Worm (Caenorhabditis elegans): ENCODE results near the gene C14A4.13.

The C14A4.13 gene

DNA sequence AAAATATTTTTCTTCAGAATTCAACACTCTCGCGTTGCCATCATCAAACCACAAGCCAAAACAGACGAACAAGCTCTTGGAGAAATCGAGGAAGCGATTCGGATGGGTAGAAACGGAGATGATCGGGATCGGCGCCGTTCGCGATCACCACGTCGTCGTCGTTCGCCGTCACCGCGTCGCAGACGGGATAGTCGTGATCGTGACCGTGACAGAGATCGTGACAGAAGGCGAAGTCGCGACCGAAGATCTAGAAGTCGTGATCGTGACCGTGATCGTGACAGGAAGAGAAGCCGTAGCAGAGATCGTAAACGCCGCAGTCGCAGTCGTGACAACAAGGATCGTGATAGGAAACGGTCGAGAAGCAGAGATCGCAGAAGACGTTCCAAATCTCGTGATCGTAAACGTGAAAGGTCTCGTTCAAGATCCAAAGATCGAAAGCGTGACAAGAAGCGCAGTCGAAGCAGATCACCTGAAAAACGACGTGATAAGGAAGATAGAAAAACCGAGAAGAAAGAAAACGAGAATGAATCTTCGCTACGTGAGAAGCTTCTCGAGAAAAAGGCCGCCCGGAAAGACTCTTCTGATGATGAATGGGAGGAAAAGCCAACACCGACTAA, 43.3 kb downstream of the C14A4.13 start:
- no peak for TF ChIP-seq tra-4 (tag; optimal IDR thresholded peaks at IDR 0.05)
- TF ChIP-seq hmbx-1 (tag; optimal IDR thresholded peaks at IDR 0.05), result no peak
- TF ChIP-seq F13C5.2 (tag; optimal IDR thresholded peaks at IDR 0.05), result no peak
- TF ChIP-seq B0310.2 (tag; optimal IDR thresholded peaks at IDR 0.05), result no peak
- TF ChIP-seq ceh-36 (tag; optimal IDR thresholded peaks at IDR 0.05), result no peak
- TF ChIP-seq sea-1 (GFP tag; conservative IDR thresholded peaks at IDR 0.05), result no peak
- TF ChIP-seq ets-7 (tag; optimal IDR thresholded peaks at IDR 0.05), result no peak
- TF ChIP-seq flt-1 (GFP tag; IDR thresholded peaks at IDR 0.05), result no peak
- TF ChIP-seq hmg-4 (GFP tag; optimal IDR thresholded peaks at IDR 0.05), result no peak
- no peak for TF ChIP-seq aly-1 (tag; optimal IDR thresholded peaks at IDR 0.05)
- no peak for TF ChIP-seq hnd-1 (tag; optimal IDR thresholded peaks at IDR 0.05)
- TF ChIP-seq tbx-11 (GFP tag; IDR thresholded peaks at IDR 0.05), result no peak
- no peak for TF ChIP-seq scrt-1 (GFP tag; IDR thresholded peaks at IDR 0.05)
- TF ChIP-seq pes-1 (GFP tag; IDR thresholded peaks at IDR 0.05), result no peak
- no peak for TF ChIP-seq tbx-37 (GFP tag; conservative IDR thresholded peaks at IDR 0.05)
- TF ChIP-seq ama-1 (optimal IDR thresholded peaks at IDR 0.05), result no peak
- no peak for TF ChIP-seq ceh-13 (GFP tag; optimal IDR thresholded peaks at IDR 0.05)

DNA sequence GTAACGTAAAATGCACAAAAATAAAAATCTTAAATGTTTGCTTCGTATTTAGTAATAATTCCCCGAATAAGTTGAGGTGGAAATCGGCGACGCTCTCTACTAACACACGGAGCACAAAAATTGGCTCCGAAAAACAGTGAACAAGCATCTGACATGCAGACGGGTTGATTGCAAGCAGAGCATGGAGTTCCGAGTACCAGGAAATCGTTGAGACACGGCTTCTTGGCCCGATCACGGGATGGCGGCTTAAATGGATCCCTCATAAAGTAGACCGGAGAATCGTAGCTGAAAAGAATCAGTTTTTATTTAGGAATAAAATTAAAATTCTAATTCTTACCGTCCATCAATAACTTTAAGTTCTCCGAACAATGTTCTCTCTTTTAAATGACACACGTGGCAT, 44.0 kb downstream of the C14A4.13 start:
- TF ChIP-seq hnd-1 (tag; optimal IDR thresholded peaks at IDR 0.05), result no peak
- no peak for TF ChIP-seq scrt-1 (GFP tag; IDR thresholded peaks at IDR 0.05)
- TF ChIP-seq ama-1 (optimal IDR thresholded peaks at IDR 0.05), result peak; percentile 61
- no peak for TF ChIP-seq flt-1 (GFP tag; IDR thresholded peaks at IDR 0.05)
- no peak for TF ChIP-seq sea-1 (GFP tag; conservative IDR thresholded peaks at IDR 0.05)

DNA sequence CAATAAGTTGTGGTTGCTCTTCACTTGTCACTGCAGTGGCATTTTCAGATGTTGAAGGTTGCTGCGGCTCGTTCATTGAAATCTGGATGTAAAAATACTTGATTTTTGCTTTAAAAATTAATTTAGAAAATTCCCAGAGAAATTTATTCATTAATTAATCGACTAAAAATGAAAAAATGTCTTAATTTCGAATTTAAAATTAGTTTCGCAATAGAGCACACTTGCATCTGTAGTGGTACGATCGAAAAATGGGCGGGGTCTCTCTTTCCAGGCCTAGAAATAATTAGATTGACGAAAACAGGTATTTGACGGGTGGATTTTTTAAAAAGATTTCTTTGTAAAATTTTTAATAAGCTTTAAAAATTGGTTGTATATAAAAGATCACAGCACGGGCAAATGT, 44.4 kb downstream of the C14A4.13 start, which contains the start of gene D2089.8:
Gene D2089.8, minus strand, starts transcription at position 84 of the 400 bp plus-strand sequence.
- TF ChIP-seq ama-1 (optimal IDR thresholded peaks at IDR 0.05), result no peak
- TF ChIP-seq tbx-37 (GFP tag; conservative IDR thresholded peaks at IDR 0.05), result no peak
- no peak for TF ChIP-seq scrt-1 (GFP tag; IDR thresholded peaks at IDR 0.05)
- no peak for TF ChIP-seq F13C5.2 (tag; optimal IDR thresholded peaks at IDR 0.05)
- TF ChIP-seq pes-1 (GFP tag; IDR thresholded peaks at IDR 0.05), result no peak
- TF ChIP-seq ceh-36 (tag; optimal IDR thresholded peaks at IDR 0.05), result no peak
- no peak for TF ChIP-seq ets-7 (tag; optimal IDR thresholded peaks at IDR 0.05)
- no peak for TF ChIP-seq hmbx-1 (tag; optimal IDR thresholded peaks at IDR 0.05)
- TF ChIP-seq flt-1 (GFP tag; IDR thresholded peaks at IDR 0.05), result no peak
- TF ChIP-seq sea-1 (GFP tag; conservative IDR thresholded peaks at IDR 0.05), result no peak
- TF ChIP-seq hmg-4 (GFP tag; optimal IDR thresholded peaks at IDR 0.05), result no peak
- no peak for TF ChIP-seq aly-1 (tag; optimal IDR thresholded peaks at IDR 0.05)
- TF ChIP-seq ceh-13 (GFP tag; optimal IDR thresholded peaks at IDR 0.05), result no peak

DNA sequence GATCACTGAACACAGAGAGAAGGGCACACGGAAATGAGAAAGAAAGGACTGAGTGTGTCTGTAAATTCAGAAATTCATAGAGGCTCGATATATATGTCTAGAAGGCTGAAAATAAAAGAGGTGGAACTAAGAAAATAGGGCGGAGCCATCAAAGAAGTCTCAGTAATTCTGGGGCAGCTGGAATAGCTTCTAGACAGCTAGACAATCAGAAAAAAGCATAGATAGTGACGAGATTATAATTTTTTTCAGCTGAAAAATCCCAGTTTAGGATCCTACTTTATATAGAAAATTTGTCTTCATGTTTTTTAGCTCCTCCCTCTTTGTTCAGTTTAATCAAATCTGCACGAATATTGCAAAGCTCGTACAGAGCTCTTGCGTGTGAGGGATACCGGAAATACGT, 46.8 kb downstream of the C14A4.13 start, which contains the start of gene D2089.3:
Gene D2089.3, minus strand, starts transcription at position 101 of the 400 bp plus-strand sequence.
- no peak for TF ChIP-seq scrt-1 (GFP tag; IDR thresholded peaks at IDR 0.05)
- TF ChIP-seq ama-1 (optimal IDR thresholded peaks at IDR 0.05), result no peak
- TF ChIP-seq tbx-11 (GFP tag; IDR thresholded peaks at IDR 0.05), result no peak
- TF ChIP-seq ceh-13 (GFP tag; optimal IDR thresholded peaks at IDR 0.05), result no peak
- no peak for TF ChIP-seq hmg-4 (GFP tag; optimal IDR thresholded peaks at IDR 0.05)
- TF ChIP-seq F13C5.2 (tag; optimal IDR thresholded peaks at IDR 0.05), result no peak
- no peak for TF ChIP-seq aly-1 (tag; optimal IDR thresholded peaks at IDR 0.05)
